Fruit fly (Drosophila melanogaster): ENCODE data around the gene CG5880.

CG5880 gene

DNA sequence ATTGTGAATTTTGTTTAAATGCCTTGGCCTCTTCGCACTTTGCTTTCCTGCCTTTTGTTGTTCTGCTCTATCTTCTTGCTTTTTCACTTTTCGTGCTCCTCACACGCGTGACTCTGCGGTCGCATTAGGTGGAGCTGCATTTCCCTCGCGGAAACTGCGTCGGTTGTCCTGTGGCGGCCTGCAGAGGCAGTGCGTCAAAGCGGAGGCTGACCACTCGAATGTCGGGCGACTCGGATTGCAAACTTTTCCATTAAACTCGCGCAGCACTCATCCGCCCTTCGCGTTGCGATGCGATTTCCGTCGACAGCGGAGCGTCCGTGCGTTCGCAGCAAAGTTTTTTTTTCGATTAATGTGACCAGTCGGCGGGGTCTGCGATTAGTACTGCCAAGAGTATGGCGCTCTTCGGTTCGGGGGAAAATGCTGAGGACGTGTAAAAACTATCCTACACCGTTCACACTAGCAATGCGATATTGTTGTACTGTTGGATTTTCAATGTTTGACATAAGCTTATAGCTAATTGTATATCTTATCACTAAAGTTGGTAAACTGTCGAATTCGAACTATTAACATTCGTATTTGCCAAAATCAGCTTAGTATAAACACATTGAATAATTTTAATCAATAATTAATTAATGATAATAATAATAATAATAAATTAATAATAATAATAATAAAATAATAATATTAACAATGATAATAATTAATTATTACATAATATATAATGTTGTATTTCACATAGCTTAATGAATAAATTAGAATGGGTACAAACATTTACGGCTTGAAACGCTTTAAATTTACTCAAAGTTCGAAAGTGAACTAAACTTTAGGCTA lies 34.4 kb downstream of the CG5880 start, which contains the start of gene CG6051 (continued):
- no peak for TF ChIP-seq CG3847 (GFP tag; IDR thresholded peaks at IDR 0.05)
- TF ChIP-seq Drgx (GFP tag; IDR thresholded peaks at IDR 0.05) = no peak
- no peak for TF ChIP-seq bigmax (GFP tag; optimal IDR thresholded peaks at IDR 0.05)
- peak; percentile 59 for TF ChIP-seq CG18262 (tag; optimal IDR thresholded peaks at IDR 0.05)
- TF ChIP-seq CG18476 (GFP tag; optimal IDR thresholded peaks at IDR 0.05) = peak; percentile 18
- TF ChIP-seq Dek (tag; optimal IDR thresholded peaks at IDR 0.05) = peak; percentile 1
- TF ChIP-seq jing (GFP tag; optimal IDR thresholded peaks at IDR 0.05) = no peak
- peak; percentile 25 for TF ChIP-seq stwl (tag; optimal IDR thresholded peaks at IDR 0.05)
- TF ChIP-seq run (tag; optimal IDR thresholded peaks at IDR 0.05) = peak; percentile 30
- TF ChIP-seq Dip3 (GFP tag; optimal IDR thresholded peaks at IDR 0.05) = peak; percentile 43
- no peak for TF ChIP-seq CG12236 (GFP tag; optimal IDR thresholded peaks at IDR 0.05)
- no peak for TF ChIP-seq pho (GFP tag; optimal IDR thresholded peaks at IDR 0.05)
- TF ChIP-seq CG5180 (GFP tag; optimal IDR thresholded peaks at IDR 0.05) = no peak
- no peak for TF ChIP-seq odd (GFP tag; optimal IDR thresholded peaks at IDR 0.05)
- TF ChIP-seq Dref (GFP tag; IDR thresholded peaks at IDR 0.05) = no peak
- peak; percentile 41 for TF ChIP-seq ftz-f1 (GFP tag; optimal IDR thresholded peaks at IDR 0.05)
- TF ChIP-seq lov (optimal IDR thresholded peaks at IDR 0.05) = no peak
- TF ChIP-seq lov (GFP tag; IDR thresholded peaks at IDR 0.05) = no peak
- TF ChIP-seq bsh (GFP tag; optimal IDR thresholded peaks at IDR 0.05) = peak in 1 of 2 experiments; percentile 47
- no peak for TF ChIP-seq wdn (GFP tag; IDR thresholded peaks at IDR 0.05)
- TF ChIP-seq Blimp-1 (GFP tag; optimal IDR thresholded peaks at IDR 0.05) = peak; percentile 37
- no peak for TF ChIP-seq CG5245 (GFP tag; optimal IDR thresholded peaks at IDR 0.05)
- TF ChIP-seq CG14710 (tag; optimal IDR thresholded peaks at IDR 0.05) = peak; percentile 82
- TF ChIP-seq CG32532 (GFP tag; IDR thresholded peaks at IDR 0.05) = no peak
- TF ChIP-seq sug (tag; optimal IDR thresholded peaks at IDR 0.05) = peak; percentile 46
- peak; percentile 51 for TF ChIP-seq BEAF-32 (GFP tag; optimal IDR thresholded peaks at IDR 0.05)
- TF ChIP-seq CG8359 (GFP tag; optimal IDR thresholded peaks at IDR 0.05; ENCODE audit: borderline replicate concordance) = peak; percentile 12
- TF ChIP-seq sqz (GFP tag; optimal IDR thresholded peaks at IDR 0.05) = peak; percentile 95
- peak; percentile 85 for TF ChIP-seq Med (GFP tag)
- TF ChIP-seq Adf1 (GFP tag; IDR thresholded peaks at IDR 0.05) = no peak
- peak; percentile 53 for TF ChIP-seq CG8089 (GFP tag; optimal IDR thresholded peaks at IDR 0.05)
- TF ChIP-seq croc (GFP tag; conservative IDR thresholded peaks at IDR 0.05) = no peak
- no peak for TF ChIP-seq hkb (optimal IDR thresholded peaks at IDR 0.05)
- TF ChIP-seq hkb (GFP tag; IDR thresholded peaks at IDR 0.05) = no peak
- TF ChIP-seq NC2β (GFP tag; optimal IDR thresholded peaks at IDR 0.05) = peak; percentile 66
- TF ChIP-seq CG9609 (GFP tag; optimal IDR thresholded peaks at IDR 0.05) = peak; percentile 66
- no peak for TF ChIP-seq tna (GFP tag; IDR thresholded peaks at IDR 0.05; ENCODE audit: partially characterized antibody)
- peak; percentile 51 for TF ChIP-seq unpg (GFP tag; optimal IDR thresholded peaks at IDR 0.05)
- TF ChIP-seq CG14965 (GFP tag; optimal IDR thresholded peaks at IDR 0.05; ENCODE audit: borderline replicate concordance) = no peak
- TF ChIP-seq gro (GFP tag; optimal IDR thresholded peaks at IDR 0.05) = peak; percentile 66
- TF ChIP-seq zen (tag; optimal IDR thresholded peaks at IDR 0.05) = peak; percentile 63
- TF ChIP-seq tgo (GFP tag; IDR thresholded peaks at IDR 0.05) = no peak
- TF ChIP-seq pnt (GFP tag; optimal IDR thresholded peaks at IDR 0.05) = peak; percentile 23
- TF ChIP-seq dati (GFP tag; IDR thresholded peaks at IDR 0.05) = no peak
- peak; percentile 44; the same call in 1 of the 2 replicates for TF ChIP-seq CG6272 (GFP tag; IDR thresholded peaks at IDR 0.05)
- no peak for TF ChIP-seq CG4854 (GFP tag; optimal IDR thresholded peaks at IDR 0.05)
- TF ChIP-seq ase (GFP tag; IDR thresholded peaks at IDR 0.05) = no peak
- TF ChIP-seq kah (GFP tag; optimal IDR thresholded peaks at IDR 0.05) = no peak
- no peak for TF ChIP-seq Nf-YA (GFP tag; IDR thresholded peaks at IDR 0.05)
- no peak for TF ChIP-seq Aef1 (GFP tag; IDR thresholded peaks at IDR 0.05)

Data from whole organism, embryonic.